Worm (Caenorhabditis elegans): ENCODE measurements around the gene flp-10.

DNA sequence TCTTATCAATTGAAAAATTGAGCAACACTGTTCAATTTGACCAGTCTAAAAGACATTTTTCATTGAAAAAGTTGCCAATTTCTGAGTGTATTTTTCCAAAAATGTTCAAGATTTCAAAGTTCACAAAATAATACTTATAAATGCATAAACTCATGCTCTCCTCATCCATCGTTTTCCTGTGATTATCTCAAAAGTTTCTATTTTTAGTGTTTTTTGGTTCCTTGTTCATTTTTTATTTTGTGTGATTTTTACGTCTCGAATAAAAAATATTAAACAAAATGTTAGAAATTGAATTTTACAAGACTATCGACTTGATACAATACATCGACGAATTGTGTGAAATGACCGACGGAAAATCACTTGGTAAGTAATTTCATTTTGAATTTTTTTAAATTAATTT, 13.0 kb downstream of the flp-10 start, which contains the start of gene atic-1:
- TF ChIP-seq dao-5 (tag; optimal IDR thresholded peaks at IDR 0.05): no peak
- no peak for TF ChIP-seq him-1 (tag; optimal IDR thresholded peaks at IDR 0.05)
